Fruit fly (Drosophila melanogaster): ENCODE data around the gene Gip.
A peak's percentile ranks its signal among the peaks of the same experiment; 100 is the strongest.

Gene Gip

DNA sequence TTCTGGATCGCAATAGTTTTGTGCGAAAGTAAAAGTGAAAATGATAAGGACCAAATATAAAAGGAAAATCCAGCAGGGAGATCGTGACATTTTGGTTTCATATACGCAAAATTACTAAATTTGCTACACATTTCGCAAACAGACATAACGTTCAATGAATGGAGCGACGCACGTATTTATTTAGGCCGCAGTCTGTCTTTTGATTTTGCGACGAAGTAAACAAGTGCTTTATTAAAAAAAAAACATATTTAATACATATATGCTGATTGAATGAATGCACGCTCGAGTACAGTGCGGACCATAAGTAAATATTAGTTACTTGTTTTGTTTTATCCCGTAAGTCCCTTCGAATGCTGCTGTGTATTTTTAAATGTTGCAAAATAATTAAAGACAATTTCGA, 37.7 kb upstream of the Gip start, which contains the start of gene CG32679:
Gene CG32679, minus strand, starts transcription at position 101 of the 400 bp plus-strand sequence.
- TF ChIP-seq CG12605 (GFP tag; IDR thresholded peaks at IDR 0.05) (no peak), CG4496 (GFP tag; IDR thresholded peaks at IDR 0.05) (no peak), fd96Ca (GFP tag; IDR thresholded peaks at IDR 0.05) (no peak), CG14655 (GFP tag; optimal IDR thresholded peaks at IDR 0.05) (no peak), CG9948 (tag; optimal IDR thresholded peaks at IDR 0.05) (no peak), Pif1A (GFP tag; optimal IDR thresholded peaks at IDR 0.05) (no peak), Snoo (tag; optimal IDR thresholded peaks at IDR 0.05) (no peak), rn (GFP tag; IDR thresholded peaks at IDR 0.05) (no peak), CG15710 (tag; optimal IDR thresholded peaks at IDR 0.05) (no peak), EcR (GFP tag; optimal IDR thresholded peaks at IDR 0.05) (no peak), CG8159 (tag; optimal IDR thresholded peaks at IDR 0.05) (no peak), CG34367 (tag; optimal IDR thresholded peaks at IDR 0.05) (no peak), CG32121 (GFP tag; IDR thresholded peaks at IDR 0.05) (no peak), gl (tag; optimal IDR thresholded peaks at IDR 0.05) (no peak), CG10348 (GFP tag; IDR thresholded peaks at IDR 0.05) (no peak), CG8301 (tag; optimal IDR thresholded peaks at IDR 0.05) (no peak), Pif1B (GFP tag; optimal IDR thresholded peaks at IDR 0.05) (no peak), D1 (tag; optimal IDR thresholded peaks at IDR 0.05) (no peak), CG13204 (GFP tag; optimal IDR thresholded peaks at IDR 0.05) (no peak), CG17806 (tag; optimal IDR thresholded peaks at IDR 0.05) (no peak)

DNA sequence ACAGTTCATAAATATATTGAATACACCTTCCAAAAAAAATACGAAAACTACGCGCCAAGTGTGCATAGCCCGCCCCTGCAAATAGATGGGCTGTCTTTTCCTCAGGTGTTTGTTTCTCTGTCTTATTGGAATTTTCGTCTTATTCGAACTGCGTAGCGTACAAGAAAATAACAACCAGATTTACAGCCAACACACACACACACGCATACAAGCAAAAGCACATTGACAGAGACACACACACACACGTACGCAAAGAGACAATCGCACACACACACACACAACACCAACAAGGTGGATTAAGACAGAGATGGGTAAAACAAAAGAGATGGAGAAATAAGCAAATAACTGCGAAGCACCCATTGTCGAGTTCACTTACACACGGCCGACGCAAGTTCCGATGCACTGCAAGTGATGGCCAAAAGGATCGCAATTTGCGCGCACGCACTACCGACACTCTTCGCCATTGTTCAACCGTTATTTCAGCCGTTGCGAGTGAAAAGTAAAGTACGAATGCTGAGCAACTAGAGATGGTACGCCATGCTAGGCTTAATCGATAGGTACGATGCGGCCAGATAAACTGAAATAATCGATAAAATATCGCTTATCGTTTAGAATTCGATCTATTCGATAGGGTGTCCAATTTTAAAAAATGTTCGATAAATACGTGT, 36.2 kb upstream of the Gip start:
- TF ChIP-seq Snoo (tag; optimal IDR thresholded peaks at IDR 0.05) (peak; percentile 5), CG15710 (tag; optimal IDR thresholded peaks at IDR 0.05) (no peak), CG34367 (tag; optimal IDR thresholded peaks at IDR 0.05) (no peak), CG10348 (GFP tag; IDR thresholded peaks at IDR 0.05) (no peak), CG8159 (tag; optimal IDR thresholded peaks at IDR 0.05) (peak; percentile 8), CG8301 (tag; optimal IDR thresholded peaks at IDR 0.05) (no peak), D1 (tag; optimal IDR thresholded peaks at IDR 0.05) (no peak), CG4496 (GFP tag; IDR thresholded peaks at IDR 0.05) (0 out of 3 replicates have a peak, but pooled peaks have one; percentile 50), Pif1A (GFP tag; optimal IDR thresholded peaks at IDR 0.05) (no peak), CG17806 (tag; optimal IDR thresholded peaks at IDR 0.05) (no peak), CG9948 (tag; optimal IDR thresholded peaks at IDR 0.05) (no peak), CG32121 (GFP tag; IDR thresholded peaks at IDR 0.05) (no peak), CG13204 (GFP tag; optimal IDR thresholded peaks at IDR 0.05) (no peak), Ets98B (GFP tag; IDR thresholded peaks at IDR 0.05) (no peak), CG14655 (GFP tag; optimal IDR thresholded peaks at IDR 0.05) (no peak), gl (tag; optimal IDR thresholded peaks at IDR 0.05) (no peak), Pif1B (GFP tag; optimal IDR thresholded peaks at IDR 0.05) (no peak), fd96Ca (GFP tag; IDR thresholded peaks at IDR 0.05) (peak; percentile 26; the same call in 1 of the 3 replicates), CG12605 (GFP tag; IDR thresholded peaks at IDR 0.05) (peak; percentile 25; the same call in 1 of the 2 replicates), EcR (GFP tag; optimal IDR thresholded peaks at IDR 0.05) (peak; percentile 58), rn (GFP tag; IDR thresholded peaks at IDR 0.05) (no peak)

DNA sequence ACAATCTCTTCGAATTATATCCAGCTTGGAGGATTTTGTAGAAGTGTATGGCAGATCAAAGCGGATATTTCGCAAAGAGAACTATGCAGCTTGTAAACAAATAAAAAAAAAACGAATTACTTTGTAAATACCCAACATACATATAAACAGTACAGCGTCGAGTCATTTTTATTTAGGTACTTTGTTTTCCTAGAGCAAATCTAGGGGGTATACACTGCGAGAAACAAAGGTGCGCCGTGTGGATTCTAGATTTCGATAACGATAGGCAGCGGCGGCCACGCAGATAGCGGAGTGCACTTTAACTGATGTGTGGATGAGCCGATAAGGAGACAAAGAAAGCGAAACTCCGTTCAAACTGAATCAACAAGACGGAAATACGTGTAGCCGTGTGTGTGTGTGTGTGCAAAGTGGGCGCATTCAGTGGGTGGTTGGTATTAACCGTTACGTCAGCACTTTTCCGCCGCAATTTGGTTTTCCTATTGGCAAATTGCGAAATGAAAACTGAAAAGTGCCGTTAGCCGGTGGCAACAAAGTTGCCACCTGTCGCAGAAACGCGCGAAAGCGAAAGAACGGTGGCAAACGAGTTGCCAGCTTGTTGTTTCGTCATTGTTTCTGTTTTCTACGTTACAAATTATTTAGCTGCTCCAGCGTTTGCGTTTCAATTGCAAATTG, 35.0 kb upstream of the Gip start:
- no peak for TF ChIP-seq CG14655 (GFP tag; optimal IDR thresholded peaks at IDR 0.05)
- TF ChIP-seq fd96Ca (GFP tag; IDR thresholded peaks at IDR 0.05): 0 out of 3 replicates have a peak, but pooled peaks have one; percentile 29
- peak; percentile 24 for TF ChIP-seq Pif1A (GFP tag; optimal IDR thresholded peaks at IDR 0.05)
- TF ChIP-seq CG8159 (tag; optimal IDR thresholded peaks at IDR 0.05): peak; percentile 15

DNA sequence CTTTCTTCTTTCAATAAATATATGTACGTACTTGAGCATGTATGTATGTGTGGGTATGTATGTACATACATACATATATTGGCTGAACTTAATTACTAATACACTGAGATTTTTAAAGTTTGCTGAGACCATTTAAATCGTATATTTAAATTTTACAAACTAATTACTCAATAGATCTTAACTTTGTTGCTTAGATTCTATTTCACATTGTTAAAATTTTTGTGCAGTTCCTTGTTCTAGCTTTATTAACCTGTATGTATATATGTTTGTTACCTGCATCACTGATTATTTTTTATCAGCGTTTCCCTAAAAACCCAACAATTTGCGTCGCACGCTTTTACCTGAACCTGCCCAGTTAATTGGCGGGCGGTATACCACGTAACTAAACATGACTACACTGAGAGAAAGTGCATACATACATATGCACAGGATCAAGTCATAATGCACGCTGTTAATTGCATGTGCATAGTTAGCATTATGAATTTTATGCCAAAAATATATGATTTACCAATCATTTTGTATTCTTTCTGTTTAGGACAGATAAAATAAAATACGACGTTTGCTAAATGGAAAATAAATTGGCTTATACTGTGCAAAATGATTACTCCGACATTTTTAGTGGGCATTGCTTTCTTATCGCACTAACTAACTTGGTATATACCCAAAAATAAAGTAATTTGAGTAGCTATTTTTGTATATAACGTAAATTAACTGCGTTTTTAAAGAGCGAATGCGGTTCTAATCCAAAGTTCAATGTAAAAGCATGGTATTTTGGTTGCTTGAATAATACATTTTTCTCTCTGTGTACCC, 33.1 kb upstream of the Gip start:
- TF ChIP-seq Ets98B (GFP tag; IDR thresholded peaks at IDR 0.05): no peak
- no peak for TF ChIP-seq CG4496 (GFP tag; IDR thresholded peaks at IDR 0.05)
- TF ChIP-seq CG15710 (tag; optimal IDR thresholded peaks at IDR 0.05): no peak
- TF ChIP-seq gl (tag; optimal IDR thresholded peaks at IDR 0.05): no peak
- TF ChIP-seq CG12605 (GFP tag; IDR thresholded peaks at IDR 0.05): no peak
- peak; percentile 13 for TF ChIP-seq CG8159 (tag; optimal IDR thresholded peaks at IDR 0.05)
- TF ChIP-seq D1 (tag; optimal IDR thresholded peaks at IDR 0.05): no peak
- no peak for TF ChIP-seq EcR (GFP tag; optimal IDR thresholded peaks at IDR 0.05)
- no peak for TF ChIP-seq Pif1B (GFP tag; optimal IDR thresholded peaks at IDR 0.05)
- TF ChIP-seq Pif1A (GFP tag; optimal IDR thresholded peaks at IDR 0.05): no peak
- no peak for TF ChIP-seq CG17806 (tag; optimal IDR thresholded peaks at IDR 0.05)
- no peak for TF ChIP-seq CG10348 (GFP tag; IDR thresholded peaks at IDR 0.05)
- TF ChIP-seq CG13204 (GFP tag; optimal IDR thresholded peaks at IDR 0.05): no peak
- TF ChIP-seq CG9948 (tag; optimal IDR thresholded peaks at IDR 0.05): no peak
- no peak for TF ChIP-seq CG8301 (tag; optimal IDR thresholded peaks at IDR 0.05)
- no peak for TF ChIP-seq fd96Ca (GFP tag; IDR thresholded peaks at IDR 0.05)
- TF ChIP-seq rn (GFP tag; IDR thresholded peaks at IDR 0.05): no peak
- peak; percentile 7 for TF ChIP-seq CG14655 (GFP tag; optimal IDR thresholded peaks at IDR 0.05)
- no peak for TF ChIP-seq CG32121 (GFP tag; IDR thresholded peaks at IDR 0.05)
- no peak for TF ChIP-seq CG34367 (tag; optimal IDR thresholded peaks at IDR 0.05)
- peak; percentile 19 for TF ChIP-seq Snoo (tag; optimal IDR thresholded peaks at IDR 0.05)

DNA sequence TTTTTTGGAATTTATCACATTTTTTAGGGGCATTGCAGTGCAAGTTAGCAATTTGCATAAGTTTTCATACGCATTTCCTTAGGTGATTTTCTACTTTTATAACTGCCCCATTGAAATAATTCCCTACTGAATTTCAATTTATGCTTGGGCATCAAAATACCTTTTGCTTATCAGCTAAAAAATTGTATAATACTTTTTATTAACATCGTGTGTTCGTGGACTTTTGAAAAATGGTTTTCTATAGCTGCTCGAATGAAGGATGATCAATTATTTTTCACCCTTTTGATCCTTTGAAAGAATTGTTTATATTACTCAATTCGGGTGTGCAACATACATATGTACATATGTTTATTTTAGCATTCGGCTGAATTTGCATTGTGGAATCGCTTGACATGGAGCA, 32.5 kb upstream of the Gip start:
- TF ChIP-seq CG17806 (tag; optimal IDR thresholded peaks at IDR 0.05) (no peak), CG9948 (tag; optimal IDR thresholded peaks at IDR 0.05) (no peak), CG10348 (GFP tag; IDR thresholded peaks at IDR 0.05) (no peak), Pif1A (GFP tag; optimal IDR thresholded peaks at IDR 0.05) (no peak), CG14655 (GFP tag; optimal IDR thresholded peaks at IDR 0.05) (no peak), CG12605 (GFP tag; IDR thresholded peaks at IDR 0.05) (no peak), Ets98B (GFP tag; IDR thresholded peaks at IDR 0.05) (no peak), Snoo (tag; optimal IDR thresholded peaks at IDR 0.05) (no peak)
